Worm (Caenorhabditis elegans): ENCODE results near the gene F47B10.8.

The F47B10.8 gene

DNA sequence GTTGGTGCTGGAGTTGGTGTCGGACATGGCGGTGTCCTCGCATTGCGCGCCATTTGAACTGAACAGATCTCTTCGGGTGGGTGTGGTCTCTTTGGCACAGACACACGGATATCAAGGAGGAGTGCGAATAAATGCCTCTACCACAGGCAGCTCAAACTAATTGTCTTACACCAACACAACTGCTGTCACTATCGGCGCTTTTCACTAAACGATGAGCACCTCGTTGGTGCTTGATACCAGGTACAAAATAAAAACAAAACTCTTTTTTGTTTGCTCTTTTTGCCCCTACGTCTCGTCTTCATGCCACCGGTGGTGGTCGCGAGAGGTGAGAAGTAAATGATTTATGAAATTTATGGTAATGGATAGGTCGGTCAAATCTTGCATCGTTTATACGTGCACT, at the start of gene F47B10.8:
F47B10.8 (minus strand) TSS at position 101 of the 400 bp plus-strand sequence.
- TF ChIP-seq him-1 (tag; optimal IDR thresholded peaks at IDR 0.05): no peak

DNA sequence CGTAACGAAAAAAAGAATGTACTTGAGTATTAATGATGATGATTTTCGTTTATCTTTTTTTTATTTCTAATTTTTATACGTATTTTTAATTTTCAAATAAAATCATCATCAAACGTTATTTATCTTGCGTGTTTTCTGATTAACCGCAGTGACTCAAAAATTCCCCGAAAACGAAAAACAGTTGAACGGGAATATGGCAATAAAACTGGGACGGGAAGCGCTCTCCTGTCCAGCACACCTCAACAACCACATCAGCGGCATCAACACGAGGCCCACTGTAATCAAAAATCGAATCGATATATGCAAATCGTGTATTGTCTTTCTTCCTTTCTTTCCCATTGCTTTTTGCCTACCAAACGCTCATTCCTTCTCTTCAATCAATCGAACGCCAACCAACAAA, 48.5 kb upstream of the F47B10.8 start, which contains the start of gene K09C8.2:
K09C8.2 (plus strand) TSS at position 301 of the 400 bp plus-strand sequence.
- TF ChIP-seq him-1 (tag; optimal IDR thresholded peaks at IDR 0.05) (no peak), dao-5 (tag; optimal IDR thresholded peaks at IDR 0.05) (no peak), W03F9.2 (tag; optimal IDR thresholded peaks at IDR 0.05) (no peak)

DNA sequence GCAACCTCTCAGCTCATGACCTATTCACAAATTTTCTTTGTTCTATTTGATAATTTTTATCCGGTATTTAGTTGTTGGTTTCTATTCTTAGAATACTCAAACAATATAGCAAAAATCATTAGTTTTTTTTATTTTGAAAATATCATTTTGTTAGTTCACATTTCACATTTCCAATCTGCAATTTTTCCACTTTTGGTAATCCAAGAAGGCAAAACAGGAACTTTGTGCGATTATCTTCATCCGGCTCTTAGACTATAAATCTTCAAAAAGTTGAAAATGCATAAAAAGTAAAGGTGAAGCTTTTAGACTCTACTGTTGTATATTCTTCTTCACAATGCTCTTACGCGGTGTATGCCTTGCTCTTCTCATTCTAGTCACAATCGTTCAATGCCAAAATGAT, 47.8 kb upstream of the F47B10.8 start, which contains the start of gene nlp-19:
nlp-19 (plus strand) TSS at position 301 of the 400 bp plus-strand sequence.
- TF ChIP-seq him-1 (tag; optimal IDR thresholded peaks at IDR 0.05): no peak
- TF ChIP-seq dao-5 (tag; optimal IDR thresholded peaks at IDR 0.05): no peak
- no peak for TF ChIP-seq W03F9.2 (tag; optimal IDR thresholded peaks at IDR 0.05)

DNA sequence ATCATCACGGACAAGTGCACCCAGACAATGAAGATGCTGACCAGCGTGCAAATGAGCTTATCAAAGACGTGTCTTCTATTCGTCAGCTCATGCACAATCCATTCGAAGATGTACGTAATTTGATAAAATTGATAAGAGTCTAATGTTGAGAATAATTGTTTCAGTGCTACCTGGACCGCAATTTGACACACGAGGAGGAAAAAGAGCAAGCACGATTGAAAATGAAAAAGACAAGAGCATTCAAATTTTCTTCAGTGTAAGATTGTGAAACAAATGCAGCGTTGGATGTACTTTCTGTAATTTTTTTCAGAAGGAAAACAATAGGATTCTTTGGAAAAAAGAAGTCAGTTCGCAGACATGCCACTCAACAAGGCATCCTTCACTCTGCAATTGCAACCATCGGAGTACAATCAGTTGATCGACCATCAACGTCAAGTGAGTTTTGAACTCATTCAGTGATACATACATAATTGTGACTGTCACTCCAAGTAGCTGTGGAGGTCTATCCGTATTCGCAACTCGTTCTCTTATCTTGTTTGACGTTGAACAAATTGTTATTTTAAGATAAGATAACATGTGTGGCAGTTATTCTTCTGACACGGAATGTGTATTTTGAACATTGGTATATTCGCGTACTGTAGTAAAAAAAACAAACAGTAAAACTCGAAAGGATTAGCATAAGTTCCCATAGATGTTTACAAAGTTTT, 46.5 kb upstream of the F47B10.8 start:
- TF ChIP-seq dao-5 (tag; optimal IDR thresholded peaks at IDR 0.05): no peak
- TF ChIP-seq him-1 (tag; optimal IDR thresholded peaks at IDR 0.05): no peak
- no peak for TF ChIP-seq W03F9.2 (tag; optimal IDR thresholded peaks at IDR 0.05)

DNA sequence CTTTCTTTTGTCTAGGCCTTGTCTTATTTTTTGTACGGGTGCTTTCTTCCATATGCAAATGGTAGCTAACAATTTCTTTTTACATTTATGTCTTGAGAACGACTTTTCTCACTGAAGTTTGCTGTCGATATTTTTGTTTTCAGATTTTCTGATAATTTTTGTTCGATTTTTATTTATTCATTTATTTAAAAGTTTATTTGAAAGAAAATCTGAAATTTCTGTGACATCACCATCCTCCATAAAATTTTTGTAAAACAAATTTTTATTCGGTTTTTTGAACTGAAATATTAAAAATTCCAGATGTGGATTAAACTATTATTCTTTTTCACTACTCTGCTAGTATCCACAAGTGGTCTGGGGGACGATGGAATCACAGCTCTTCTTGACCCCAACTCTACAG, 43.2 kb upstream of the F47B10.8 start, which contains the start of gene pbo-4:
pbo-4 (plus strand) TSS at position 301 of the 400 bp plus-strand sequence.
- TF ChIP-seq him-1 (tag; optimal IDR thresholded peaks at IDR 0.05) (no peak), W03F9.2 (tag; optimal IDR thresholded peaks at IDR 0.05) (no peak), dao-5 (tag; optimal IDR thresholded peaks at IDR 0.05) (no peak)

DNA sequence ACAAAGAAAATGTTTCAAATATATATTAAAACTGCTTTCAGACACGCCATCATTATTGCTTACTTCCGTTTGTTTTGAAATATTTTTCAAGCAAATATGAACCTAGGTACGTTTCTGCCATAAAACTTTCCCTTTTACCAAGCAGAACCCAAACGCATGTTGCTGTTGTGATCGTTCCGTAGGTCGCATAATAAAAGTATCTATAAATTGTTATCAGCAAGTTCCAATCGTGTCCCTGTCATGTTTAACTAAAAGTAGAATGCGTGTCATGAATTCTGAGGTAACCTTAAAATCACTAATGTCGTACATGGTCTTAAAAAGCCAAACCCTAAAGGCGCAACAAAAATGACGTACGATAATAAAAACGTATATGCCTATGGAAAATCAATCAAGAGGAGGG, 41.3 kb upstream of the F47B10.8 start:
- TF ChIP-seq dao-5 (tag; optimal IDR thresholded peaks at IDR 0.05) (no peak), W03F9.2 (tag; optimal IDR thresholded peaks at IDR 0.05) (no peak), him-1 (tag; optimal IDR thresholded peaks at IDR 0.05) (no peak)

DNA sequence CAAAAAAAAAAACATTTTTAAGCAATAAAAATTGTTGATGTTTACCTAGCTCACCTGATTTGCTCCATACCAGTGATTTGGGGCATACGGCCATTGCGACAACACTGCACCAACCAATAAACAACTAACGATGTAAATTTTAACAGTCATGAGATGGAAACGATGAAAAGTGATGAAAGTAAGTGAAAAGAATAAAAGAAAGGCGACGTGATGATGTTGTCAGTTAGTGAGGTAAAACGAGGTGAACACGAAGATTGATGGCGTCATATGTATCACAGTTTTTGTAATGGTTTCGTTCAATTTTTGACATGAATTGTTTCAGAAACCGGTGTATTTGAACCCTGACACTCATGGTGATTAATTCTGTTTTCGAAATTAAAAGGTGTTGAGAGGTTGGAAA, 40.6 kb upstream of the F47B10.8 start, which contains the start of gene K09C8.7:
K09C8.7 (minus strand) TSS at position 226 of the 400 bp plus-strand sequence.
- TF ChIP-seq dao-5 (tag; optimal IDR thresholded peaks at IDR 0.05): no peak
- no peak for TF ChIP-seq W03F9.2 (tag; optimal IDR thresholded peaks at IDR 0.05)
- no peak for TF ChIP-seq him-1 (tag; optimal IDR thresholded peaks at IDR 0.05)

DNA sequence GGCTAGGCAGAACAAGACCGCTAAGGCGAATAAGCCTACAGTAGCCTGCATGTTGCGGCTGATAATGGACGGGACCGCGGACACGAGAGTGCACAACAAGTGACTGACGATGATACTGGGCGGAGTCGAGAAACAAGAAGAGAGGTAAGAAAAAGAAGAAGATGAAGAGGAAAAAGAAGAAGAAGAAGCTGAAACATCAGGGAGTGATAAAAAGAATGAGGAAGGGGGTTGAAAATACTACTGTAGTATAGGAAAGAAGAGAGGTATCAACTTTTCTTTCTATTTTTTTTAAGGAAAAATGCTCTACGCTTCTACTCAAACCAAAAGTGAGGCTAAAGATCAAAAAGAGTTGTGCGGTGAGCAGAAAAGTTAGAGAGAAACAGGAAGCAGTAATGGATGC, 38.2 kb upstream of the F47B10.8 start, which contains the start of gene T21B6.3:
T21B6.3 (minus strand) TSS at position 101 of the 400 bp plus-strand sequence.
- TF ChIP-seq W03F9.2 (tag; optimal IDR thresholded peaks at IDR 0.05): no peak
- no peak for TF ChIP-seq him-1 (tag; optimal IDR thresholded peaks at IDR 0.05)
- no peak for TF ChIP-seq dao-5 (tag; optimal IDR thresholded peaks at IDR 0.05)

DNA sequence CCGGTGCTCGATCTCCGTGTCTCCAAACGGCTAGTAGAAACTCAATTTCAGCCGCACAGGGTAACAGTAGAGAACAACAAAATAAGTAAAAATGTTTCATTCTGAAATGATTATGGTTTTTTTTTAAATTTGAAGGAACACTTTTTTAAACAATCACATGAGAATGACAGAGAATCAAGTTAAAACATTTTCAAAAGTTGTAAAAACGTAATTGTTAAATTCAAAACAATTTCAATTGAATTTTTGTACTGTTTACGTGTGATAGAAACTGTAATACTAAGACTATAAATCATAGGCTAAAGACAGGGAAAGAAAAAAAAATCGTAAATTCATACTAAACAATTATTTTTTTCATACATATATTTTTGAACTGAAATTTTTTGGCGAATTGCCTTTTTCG, 30.6 kb upstream of the F47B10.8 start, which contains the start of gene pho-7:
pho-7 (minus strand) TSS at position 101 of the 400 bp plus-strand sequence.
- no peak for TF ChIP-seq W03F9.2 (tag; optimal IDR thresholded peaks at IDR 0.05)
- TF ChIP-seq dao-5 (tag; optimal IDR thresholded peaks at IDR 0.05): no peak
- TF ChIP-seq him-1 (tag; optimal IDR thresholded peaks at IDR 0.05): no peak

DNA sequence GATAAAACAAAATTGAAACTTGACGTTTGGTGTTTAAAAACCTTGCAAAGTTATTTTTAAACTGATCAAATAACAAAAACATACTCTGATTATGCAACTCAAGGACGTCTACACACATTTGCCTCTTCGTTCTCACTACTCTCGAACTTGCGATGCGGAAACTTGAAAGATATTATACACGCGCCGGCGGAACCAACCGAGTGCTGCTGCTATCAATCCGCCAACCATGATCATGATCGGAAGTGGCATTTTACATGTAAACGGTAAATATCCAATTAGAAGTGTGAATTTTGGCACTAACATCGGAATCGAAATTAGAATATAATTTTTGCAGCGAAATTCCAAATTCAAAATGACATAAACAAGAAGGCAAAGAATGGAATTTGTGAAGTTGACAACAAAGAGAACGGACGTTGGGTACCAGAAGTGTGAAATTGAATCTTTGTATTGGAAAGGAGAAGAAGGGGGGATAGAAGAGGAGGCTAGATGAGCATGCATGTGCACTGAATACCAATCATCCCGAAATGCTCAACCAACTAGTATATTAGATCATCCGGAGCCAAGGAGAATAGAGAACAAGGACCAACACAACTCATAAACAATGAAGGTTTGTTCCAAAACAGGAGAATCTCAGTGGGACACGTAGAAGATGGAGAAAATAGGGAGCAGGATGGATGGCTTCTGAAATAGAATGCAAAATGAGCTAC, 22.8 kb upstream of the F47B10.8 start:
- TF ChIP-seq him-1 (tag; optimal IDR thresholded peaks at IDR 0.05) (no peak), dao-5 (tag; optimal IDR thresholded peaks at IDR 0.05) (no peak), W03F9.2 (tag; optimal IDR thresholded peaks at IDR 0.05) (no peak)

DNA sequence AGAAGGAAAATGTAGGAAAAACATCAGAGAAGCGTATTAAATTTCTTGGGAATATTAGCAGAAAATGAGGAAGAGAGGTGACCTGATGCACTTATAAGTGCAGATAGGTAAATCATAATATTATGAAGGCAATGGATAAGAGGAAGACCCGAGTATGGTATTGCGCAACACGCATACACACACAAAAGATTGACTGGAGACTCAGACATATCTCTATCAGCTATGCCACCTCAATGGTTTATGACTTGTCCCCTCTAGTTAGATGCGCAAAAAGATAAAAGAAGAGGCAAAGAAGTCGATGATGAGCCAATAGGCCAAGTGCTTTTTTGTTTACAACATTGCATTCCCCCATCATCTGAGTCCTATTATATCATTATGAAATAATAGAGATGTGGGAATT, 21.5 kb upstream of the F47B10.8 start:
- TF ChIP-seq W03F9.2 (tag; optimal IDR thresholded peaks at IDR 0.05) (no peak), dao-5 (tag; optimal IDR thresholded peaks at IDR 0.05) (no peak), him-1 (tag; optimal IDR thresholded peaks at IDR 0.05) (no peak)

DNA sequence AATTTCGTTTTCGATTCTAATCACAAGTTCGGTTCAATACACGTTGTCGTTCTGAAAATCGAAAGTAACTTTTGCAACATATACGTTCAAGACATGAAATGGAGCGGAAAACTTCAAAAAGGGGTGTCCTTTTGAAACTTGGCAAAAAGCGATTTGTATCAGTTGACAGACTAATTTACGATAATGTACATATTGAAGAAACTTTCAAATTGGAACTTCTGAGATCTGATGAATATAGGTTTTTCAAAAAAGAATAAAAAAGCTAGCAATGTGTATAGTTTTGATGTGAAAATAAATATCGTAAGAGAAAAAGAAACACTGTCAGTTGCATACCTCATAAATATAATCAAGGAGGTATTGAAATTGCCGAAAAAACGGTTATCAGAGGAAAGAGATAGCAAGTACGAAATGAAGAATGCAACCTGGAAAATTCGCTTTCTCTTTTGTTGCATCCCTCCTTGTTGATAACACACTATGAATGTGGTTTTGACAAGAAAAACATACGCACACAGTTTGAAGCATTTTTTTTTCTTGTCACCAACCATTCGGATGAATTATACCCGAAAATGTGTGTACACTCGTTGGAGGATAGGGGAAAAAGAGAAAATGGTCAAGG, 18.4 kb upstream of the F47B10.8 start, which contains the start of gene dgn-1:
dgn-1 (minus strand) TSS at position 51 of the 616 bp plus-strand sequence.
- TF ChIP-seq W03F9.2 (tag; optimal IDR thresholded peaks at IDR 0.05): no peak

DNA sequence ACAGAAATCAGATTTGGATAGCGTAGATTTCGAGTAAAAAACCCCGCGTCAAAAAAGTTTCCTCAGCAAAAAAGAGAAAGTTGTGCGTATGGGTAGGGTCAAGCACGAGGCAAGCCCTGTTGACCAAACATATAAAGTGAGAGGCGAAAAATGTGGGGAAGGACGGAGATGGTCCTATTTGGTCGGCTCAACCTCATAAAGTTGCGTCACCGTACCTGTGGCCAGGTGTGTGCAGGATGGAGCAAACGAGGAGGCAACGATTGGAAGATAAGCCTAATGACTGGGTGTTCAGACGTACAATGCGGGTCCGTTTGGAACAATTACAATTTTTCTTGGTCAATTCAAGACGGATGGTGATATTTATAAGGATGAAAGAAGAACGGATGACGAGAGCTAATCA, 16.5 kb upstream of the F47B10.8 start:
- TF ChIP-seq him-1 (tag; optimal IDR thresholded peaks at IDR 0.05) (no peak), dao-5 (tag; optimal IDR thresholded peaks at IDR 0.05) (no peak), W03F9.2 (tag; optimal IDR thresholded peaks at IDR 0.05) (no peak)

DNA sequence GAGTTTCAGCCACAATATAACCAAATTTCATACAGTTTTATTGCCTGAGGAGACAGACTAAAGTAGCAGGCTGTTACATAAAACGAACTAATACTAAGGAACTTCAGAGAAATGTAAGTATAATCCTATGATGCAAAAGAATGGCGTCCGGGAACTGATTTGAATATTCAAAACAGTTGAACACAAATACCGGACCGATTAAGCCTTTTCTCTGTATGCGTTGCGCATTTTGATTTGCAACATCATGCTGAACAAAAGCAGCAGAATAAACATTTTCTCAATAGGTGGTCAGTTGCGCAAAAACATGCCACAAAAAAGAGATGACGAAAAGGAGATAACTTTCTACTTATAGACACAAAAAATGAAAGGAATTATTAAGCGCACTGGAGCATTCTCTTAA, 13.4 kb upstream of the F47B10.8 start:
- TF ChIP-seq W03F9.2 (tag; optimal IDR thresholded peaks at IDR 0.05) (no peak), him-1 (tag; optimal IDR thresholded peaks at IDR 0.05) (no peak), dao-5 (tag; optimal IDR thresholded peaks at IDR 0.05) (no peak)
